Fruit fly (Drosophila melanogaster): ENCODE measurements around the gene Act5C.

The Act5C gene

dm6 chrX:5888933-5889332, 11.7 kb upstream of the Act5C start (continued):
- TF ChIP-seq klu (GFP tag; IDR thresholded peaks at IDR 0.05) (no peak), CG14965 (GFP tag; optimal IDR thresholded peaks at IDR 0.05; ENCODE audit: borderline replicate concordance) (no peak), CG17186 (GFP tag; optimal IDR thresholded peaks at IDR 0.05) (no peak), CG8290 (GFP tag; optimal IDR thresholded peaks at IDR 0.05) (no peak), CG8290 (tag; optimal IDR thresholded peaks at IDR 0.05) (peak in 1 of 2 experiments; percentile 51), Gug (GFP tag; IDR thresholded peaks at IDR 0.05) (no peak), sisA (GFP tag; IDR thresholded peaks at IDR 0.05) (peak; percentile 26; the same call in 1 of the 2 replicates), CoRest (tag; optimal IDR thresholded peaks at IDR 0.05) (no peak), NfI (GFP tag; optimal IDR thresholded peaks at IDR 0.05) (no peak), wor (GFP tag; IDR thresholded peaks at IDR 0.05) (no peak), YL-1 (GFP tag; optimal IDR thresholded peaks at IDR 0.05) (no peak), zen2 (GFP tag; IDR thresholded peaks at IDR 0.05; ENCODE audit: partially characterized antibody) (no peak), gcm (GFP tag; optimal IDR thresholded peaks at IDR 0.05) (peak; percentile 78), Rfx (GFP tag; IDR thresholded peaks at IDR 0.05) (0 out of 2 replicates have a peak, but pooled peaks have one; percentile 22), lilli (GFP tag; optimal IDR thresholded peaks at IDR 0.05) (no peak), lbe (GFP tag; optimal IDR thresholded peaks at IDR 0.05) (no peak), CG2875 (GFP tag; optimal IDR thresholded peaks at IDR 0.05) (no peak), CG4820 (GFP tag; optimal IDR thresholded peaks at IDR 0.05) (no peak), D19A (tag; optimal IDR thresholded peaks at IDR 0.05) (no peak), CG3838 (GFP tag; optimal IDR thresholded peaks at IDR 0.05) (no peak), CG1603 (tag; optimal IDR thresholded peaks at IDR 0.05) (peak; percentile 63), CG11560 (tag; IDR thresholded peaks at IDR 0.05) (no peak), CG12659 (GFP tag; optimal IDR thresholded peaks at IDR 0.05) (peak; percentile 12), lov (optimal IDR thresholded peaks at IDR 0.05) (no peak), lov (GFP tag; IDR thresholded peaks at IDR 0.05) (peak; percentile 61; the same call in 1 of the 3 replicates), CG15269 (tag; optimal IDR thresholded peaks at IDR 0.05) (peak; percentile 15), crol (GFP tag; IDR thresholded peaks at IDR 0.05) (no peak), CTCF (GFP tag; optimal IDR thresholded peaks at IDR 0.05) (no peak), zen (tag; optimal IDR thresholded peaks at IDR 0.05) (no peak), CG1647 (GFP tag; optimal IDR thresholded peaks at IDR 0.05) (no peak), Hsf (GFP tag; optimal IDR thresholded peaks at IDR 0.05) (no peak), dimm (GFP tag; IDR thresholded peaks at IDR 0.05) (no peak), CG7271 (tag; optimal IDR thresholded peaks at IDR 0.05) (no peak), Taf1 (GFP tag; IDR thresholded peaks at IDR 0.05) (no peak), Rx (GFP tag; IDR thresholded peaks at IDR 0.05) (no peak), gfzf (GFP tag; optimal IDR thresholded peaks at IDR 0.05) (no peak), sc (optimal IDR thresholded peaks at IDR 0.05) (no peak), sc (GFP tag; optimal IDR thresholded peaks at IDR 0.05) (no peak), CG9876 (GFP tag; optimal IDR thresholded peaks at IDR 0.05) (no peak), CG13123 (GFP tag; optimal IDR thresholded peaks at IDR 0.05) (no peak), B-H2 (GFP tag; optimal IDR thresholded peaks at IDR 0.05) (no peak), fd3F (GFP tag; optimal IDR thresholded peaks at IDR 0.05) (no peak), CG17912 (GFP tag; optimal IDR thresholded peaks at IDR 0.05) (no peak), Sry-δ (GFP tag; optimal IDR thresholded peaks at IDR 0.05) (no peak), br (optimal IDR thresholded peaks at IDR 0.05) (no peak), Atf6 (GFP tag; IDR thresholded peaks at IDR 0.05) (no peak), CG33557 (GFP tag; optimal IDR thresholded peaks at IDR 0.05) (no peak), CG16815 (GFP tag; optimal IDR thresholded peaks at IDR 0.05) (no peak), onecut (GFP tag; IDR thresholded peaks at IDR 0.05) (peak; percentile 40), Hr39 (optimal IDR thresholded peaks at IDR 0.05) (no peak), CG14710 (tag; optimal IDR thresholded peaks at IDR 0.05) (peak; percentile 34), CG10366 (GFP tag; IDR thresholded peaks at IDR 0.05) (peak; percentile 38; the same call in 1 of the 2 replicates), repo (GFP tag; optimal IDR thresholded peaks at IDR 0.05) (no peak), jing (GFP tag; optimal IDR thresholded peaks at IDR 0.05) (no peak)

Data from whole organism, embryonic.